Worm (Caenorhabditis elegans) whole organism, late embryonic: ENCODE data around the gene C05D12.3.

Experiments
- C08G9.2 ChIP-seq: sonication (generic microtip); optimal IDR thresholded peaks from 2 replicates; lab custom pipeline; 2016; ENCODE audit warnings: mild to moderate bottlenecking, missing genetic modification characterization, moderate library complexity, missing compliant biosample characterization
- C38D4.7 ChIP-seq: fragments of 200-800 bp; sonication (Bioruptor generic); optimal IDR thresholded peaks from 2 replicates; lab custom pipeline; 2018; ENCODE audit warnings: mild to moderate bottlenecking, missing genetic modification characterization, moderate library complexity, missing compliant biosample characterization
- F13H6.1 ChIP-seq: sonication (generic microtip); optimal IDR thresholded peaks from 2 replicates; lab custom pipeline; 2016; ENCODE audit warnings: missing genetic modification characterization, missing compliant biosample characterization
- K09A11.1 ChIP-seq: sonication (generic microtip); optimal IDR thresholded peaks from 2 replicates; lab custom pipeline; 2017; ENCODE audit warnings: antibody characterized with exemption, mild to moderate bottlenecking, missing genetic modification characterization, missing compliant biosample characterization; ENCODE audit not compliant: insufficient read depth
- Y22D7AL.16 ChIP-seq: sonication (generic microtip); optimal IDR thresholded peaks from 2 replicates; lab custom pipeline; 2016; ENCODE audit warnings: missing genetic modification characterization, missing compliant biosample characterization
- ama-1 ChIP-seq: fragments of 150-350 bp; optimal IDR thresholded peaks from 2 replicates; lab custom pipeline; 2014
- ceh-18 ChIP-seq: sonication (generic microtip); optimal IDR thresholded peaks from 2 replicates; lab custom pipeline; 2016; ENCODE audit warnings: missing genetic modification characterization, missing compliant biosample characterization
- ceh-22 ChIP-seq: sonication (generic microtip); optimal IDR thresholded peaks from 2 replicates; lab custom pipeline; 2017; ENCODE audit warnings: missing biosample characterization, missing genetic modification characterization
- ceh-24 ChIP-seq: sonication (generic microtip); optimal IDR thresholded peaks from 2 replicates; lab custom pipeline; 2016; ENCODE audit warnings: mild to moderate bottlenecking, missing genetic modification characterization, missing compliant biosample characterization
- ceh-45 ChIP-seq: fragments of 200-800 bp; sonication (Bioruptor generic); IDR thresholded peaks from 2 replicates; pipeline ENCODE4 v1.3.6; 2022; ENCODE audit warnings: missing genetic modification reagents, missing genetic modification characterization, missing compliant biosample characterization
- ceh-6 ChIP-seq: fragments of 200-800 bp; sonication (Bioruptor generic); optimal IDR thresholded peaks from 2 replicates; lab custom pipeline; 2018; ENCODE audit warnings: mild to moderate bottlenecking, missing genetic modification characterization, missing compliant biosample characterization
- ceh-9 ChIP-seq: sonication (generic microtip); optimal IDR thresholded peaks from 2 replicates; lab custom pipeline; 2016; ENCODE audit warnings: mild to moderate bottlenecking, missing genetic modification characterization, inconsistent platforms, missing compliant biosample characterization
- che-1 ChIP-seq: sonication (generic microtip); optimal IDR thresholded peaks from 2 replicates; lab custom pipeline; 2016; ENCODE audit warnings: mild to moderate bottlenecking, missing genetic modification characterization, missing compliant biosample characterization
- ets-4 ChIP-seq: sonication (generic microtip); optimal IDR thresholded peaks from 2 replicates; lab custom pipeline; 2016; ENCODE audit warnings: missing genetic modification characterization, missing compliant biosample characterization
- fax-1 ChIP-seq: sonication (generic microtip); optimal IDR thresholded peaks from 2 replicates; lab custom pipeline; 2016; ENCODE audit warnings: missing genotype, missing genetic modification characterization, missing compliant biosample characterization
- fkh-6 ChIP-seq: sonication (generic microtip); optimal IDR thresholded peaks from 2 replicates; lab custom pipeline; 2016; ENCODE audit warnings: missing genetic modification characterization, missing compliant biosample characterization
- hlh-13 ChIP-seq: fragments of 200-800 bp; sonication (Bioruptor generic); optimal IDR thresholded peaks from 2 replicates; lab custom pipeline; 2018; ENCODE audit warnings: mild to moderate bottlenecking, missing genetic modification characterization, missing compliant biosample characterization
- hlh-30 ChIP-seq: sonication (generic microtip); optimal IDR thresholded peaks from 2 replicates; lab custom pipeline; 2017; ENCODE audit warnings: antibody characterized with exemption, missing genetic modification characterization, missing compliant biosample characterization; ENCODE audit not compliant: insufficient read depth
- hlh-6 ChIP-seq: sonication (generic microtip); optimal IDR thresholded peaks from 2 replicates; lab custom pipeline; 2016; ENCODE audit warnings: missing genotype, missing genetic modification characterization, missing compliant biosample characterization
- lin-11 ChIP-seq: fragments of 200-800 bp; sonication (Bioruptor generic); optimal IDR thresholded peaks from 2 replicates; lab custom pipeline; 2018; ENCODE audit warnings: mild to moderate bottlenecking, missing genetic modification characterization, missing compliant biosample characterization
- mec-3 ChIP-seq: sonication (generic microtip); optimal IDR thresholded peaks from 2 replicates; lab custom pipeline; 2016; ENCODE audit warnings: borderline replicate concordance, missing genetic modification characterization, missing compliant biosample characterization
- nhr-232 ChIP-seq: sonication (generic microtip); optimal IDR thresholded peaks from 2 replicates; lab custom pipeline; 2016; ENCODE audit warnings: missing genetic modification characterization, missing compliant biosample characterization
- odd-2 ChIP-seq: sonication (generic microtip); optimal IDR thresholded peaks from 2 replicates; lab custom pipeline; 2017; ENCODE audit warnings: antibody characterized with exemption, mild to moderate bottlenecking, missing genetic modification characterization, missing compliant biosample characterization
- pag-3 ChIP-seq: sonication (generic microtip); optimal IDR thresholded peaks from 2 replicates; lab custom pipeline; 2016; ENCODE audit warnings: missing compliant biosample characterization, missing genetic modification characterization, borderline replicate concordance
- pat-9 ChIP-seq: fragments of 200-800 bp; sonication (Bioruptor generic); optimal IDR thresholded peaks from 2 replicates; lab custom pipeline; 2018; ENCODE audit warnings: mild to moderate bottlenecking, missing genetic modification characterization, moderate library complexity, missing compliant biosample characterization
- pqm-1 ChIP-seq: sonication (generic microtip); optimal IDR thresholded peaks from 2 replicates; lab custom pipeline; 2016; ENCODE audit warnings: missing genetic modification characterization, missing compliant biosample characterization
- ref-2 ChIP-seq: sonication (generic microtip); optimal IDR thresholded peaks from 2 replicates; lab custom pipeline; 2016; ENCODE audit warnings: missing genetic modification characterization, missing compliant biosample characterization
- rnt-1 ChIP-seq: sonication (generic microtip); optimal IDR thresholded peaks from 2 replicates; lab custom pipeline; 2016; ENCODE audit warnings: missing genetic modification characterization, missing compliant biosample characterization
- sox-2 ChIP-seq: fragments of 200-800 bp; sonication (Bioruptor generic); IDR thresholded peaks from 2 replicates; pipeline ENCODE4 v1.3.6; 2022; ENCODE audit warnings: missing genetic modification reagents, missing genetic modification characterization, missing compliant biosample characterization
- sox-4 ChIP-seq: sonication (generic microtip); optimal IDR thresholded peaks from 2 replicates; lab custom pipeline; 2017; ENCODE audit warnings: mild to moderate bottlenecking, missing genetic modification characterization, inconsistent platforms, missing compliant biosample characterization
- syd-9 ChIP-seq: sonication (generic microtip); optimal IDR thresholded peaks from 2 replicates; lab custom pipeline; 2016; ENCODE audit warnings: mild to moderate bottlenecking, missing genetic modification characterization, moderate library complexity, missing compliant biosample characterization
- unc-3 ChIP-seq, 2 experiments: fragments of 200-800 bp in 1 of 2; sonication (Bioruptor generic) in 1 of 2; sonication (generic microtip) in 1 of 2; conservative IDR thresholded peaks in 1 of 2; optimal IDR thresholded peaks in 1 of 2; 2 replicates each; pipeline versions ENCODE4 v1.3.6 to Lab custom; 2016 to 2022; ENCODE audit warnings: missing compliant biosample characterization in 2 of 2, missing genetic modification characterization in 2 of 2, missing genetic modification reagents in 1 of 2
- unc-42 ChIP-seq: sonication (generic microtip); optimal IDR thresholded peaks from 2 replicates; lab custom pipeline; 2016; ENCODE audit warnings: missing genotype, missing genetic modification characterization, missing compliant biosample characterization
- unc-86 ChIP-seq: sonication (generic microtip); optimal IDR thresholded peaks from 2 replicates; lab custom pipeline; 2016; ENCODE audit warnings: missing genetic modification characterization, missing compliant biosample characterization
- zip-5 ChIP-seq: sonication (generic microtip); optimal IDR thresholded peaks from 2 replicates; lab custom pipeline; 2016; ENCODE audit warnings: missing genetic modification characterization, missing compliant biosample characterization
- ztf-16 ChIP-seq: sonication (generic microtip); optimal IDR thresholded peaks from 2 replicates; lab custom pipeline; 2017; ENCODE audit warnings: missing genetic modification characterization, missing compliant biosample characterization

The C05D12.3 gene

DNA sequence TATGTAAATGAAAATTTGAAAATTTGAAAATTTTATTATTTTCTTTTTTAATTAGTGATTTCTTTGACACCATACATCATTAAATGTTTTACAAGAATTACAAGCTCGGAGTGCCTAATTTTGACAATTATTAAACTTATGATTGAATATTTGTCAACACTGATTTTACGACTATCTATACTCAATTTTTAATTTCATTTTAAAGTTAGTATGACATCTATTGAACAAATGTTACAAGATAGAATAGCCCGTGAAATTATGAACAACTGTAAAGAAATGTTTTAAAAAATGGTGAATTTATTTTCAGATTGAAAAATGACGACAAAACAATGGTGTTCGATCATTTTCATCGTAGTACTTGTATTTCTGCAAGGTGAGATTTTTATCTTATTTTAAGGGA lies 7.1 kb upstream of the C05D12.3 start, which contains the start of gene C05D12.2:
TSS of gene C05D12.2 (plus strand) at position 301 of the 400 bp plus-strand sequence.
- no peak for TF ChIP-seq nhr-232 (tag; lab: Kevin White, UChicago)
- TF ChIP-seq fax-1 (tag; lab: Kevin White, UChicago) = no peak
- no peak for TF ChIP-seq fkh-6 (tag; lab: Kevin White, UChicago)
- TF ChIP-seq pat-9 (tag; lab: Kevin White, UChicago) = no peak
- TF ChIP-seq hlh-13 (GFP tag; lab: Kevin White, UChicago) = no peak
- no peak for TF ChIP-seq ztf-16 (tag; lab: Kevin White, UChicago)

DNA sequence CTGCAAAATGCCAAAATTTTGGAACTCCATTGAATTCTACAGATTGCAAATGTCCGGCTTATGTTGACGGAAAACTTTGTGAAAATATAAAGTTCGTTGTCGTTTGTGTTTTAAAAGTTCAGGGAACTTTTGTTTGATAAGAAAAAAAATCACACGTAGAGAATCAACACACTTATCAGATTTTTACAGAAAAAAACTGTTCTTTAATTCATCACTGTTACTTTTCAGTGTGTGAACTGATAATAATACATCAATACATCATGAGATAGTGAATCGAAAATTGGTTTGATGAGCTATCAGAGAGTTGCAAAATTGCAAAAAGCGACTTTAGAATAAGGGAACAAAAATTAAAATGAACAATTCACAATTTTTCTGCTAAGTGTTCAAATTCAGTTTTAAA lies 6.6 kb upstream of the C05D12.3 start:
- no peak for TF ChIP-seq hlh-30 (tag; lab: Kevin White, UChicago)

ce11 chrII:11424032-11424431 lies 1.0 kb upstream of the C05D12.3 start:
- TF ChIP-seq ama-1 (lab: Kevin White, UChicago) = no peak
- TF ChIP-seq sox-4 (tag; lab: Kevin White, UChicago) = no peak
- no peak for TF ChIP-seq Y22D7AL.16
- TF ChIP-seq F13H6.1 (tag; lab: Kevin White, UChicago) = no peak
- no peak for TF ChIP-seq ceh-18
- no peak for TF ChIP-seq ceh-22

DNA sequence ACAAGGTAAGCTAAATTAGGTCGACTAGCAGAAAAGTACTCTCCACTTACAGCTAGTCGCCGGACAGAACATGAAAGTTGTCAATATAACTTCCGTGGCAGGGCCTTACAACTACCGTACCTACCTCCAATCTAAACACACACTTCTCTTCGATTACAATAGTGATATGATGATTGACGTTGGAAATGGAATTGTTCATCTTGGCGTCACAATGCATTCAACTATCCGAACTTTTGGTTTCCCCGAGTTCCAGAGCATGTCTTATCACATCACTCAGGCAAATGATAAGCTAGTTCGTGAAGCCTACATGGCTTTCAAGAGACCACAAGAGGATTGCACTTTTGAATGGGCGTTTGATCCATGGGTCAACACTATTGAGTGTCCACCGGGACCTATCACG lies 2.3 kb downstream of the C05D12.3 start:
- TF ChIP-seq che-1 (no peak), C38D4.7 (GFP tag; lab: Kevin White, UChicago) (no peak), sox-2 (GFP tag; lab: Robert Waterston, UW) (no peak), ceh-18 (no peak), odd-2 (tag; lab: Kevin White, UChicago) (no peak), rnt-1 (no peak), unc-86 (no peak), fax-1 (tag; lab: Kevin White, UChicago) (no peak), hlh-30 (tag; lab: Kevin White, UChicago) (no peak), ama-1 (lab: Kevin White, UChicago) (no peak), C08G9.2 (tag; lab: Kevin White, UChicago) (no peak), ref-2 (no peak), mec-3 (tag; lab: Kevin White, UChicago) (no peak), zip-5 (tag; lab: Kevin White, UChicago) (no peak), ceh-45 (no peak), syd-9 (no peak), pqm-1 (no peak)

ce11 chrII:11428599-11428998 lies 3.5 kb downstream of the C05D12.3 start:
- no peak for TF ChIP-seq che-1
- no peak for TF ChIP-seq hlh-6 (tag; lab: Kevin White, UChicago)
- no peak for TF ChIP-seq sox-4 (tag; lab: Kevin White, UChicago)
- no peak for TF ChIP-seq ceh-24

DNA sequence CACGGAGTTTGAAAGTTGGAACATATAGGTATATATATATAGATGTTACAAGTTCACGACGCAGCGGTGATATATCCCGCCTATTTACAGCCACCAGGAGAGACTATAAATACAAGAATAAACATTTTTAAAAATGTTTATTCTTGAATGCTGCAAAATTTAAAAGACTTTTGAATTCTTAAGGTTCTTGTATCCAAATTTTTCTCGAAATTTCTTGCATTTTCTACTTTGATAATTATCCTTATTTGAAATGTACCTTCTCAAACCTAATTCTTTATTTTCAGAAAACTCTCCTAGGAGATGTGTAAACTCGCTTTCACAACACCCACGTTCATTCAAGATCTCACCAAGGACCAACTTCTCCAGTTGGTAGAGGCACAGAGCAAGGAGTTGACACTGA lies 6.5 kb downstream of the C05D12.3 start, which contains the start of gene C05D12.4:
TSS of gene C05D12.4 (plus strand) at position 301 of the 400 bp plus-strand sequence.
- TF ChIP-seq unc-42 (tag; lab: Kevin White, UChicago) = no peak
- no peak for TF ChIP-seq lin-11
- no peak for TF ChIP-seq pat-9 (tag; lab: Kevin White, UChicago)
- no peak for TF ChIP-seq unc-3 (GFP tag; conservative IDR thresholded peaks at IDR 0.05; lab: Robert Waterston, UW)
- no peak for TF ChIP-seq unc-3 (tag; optimal IDR thresholded peaks at IDR 0.05; lab: Kevin White, UChicago)
- TF ChIP-seq ceh-9 = no peak
- TF ChIP-seq pag-3 (tag; lab: Kevin White, UChicago) = no peak
- TF ChIP-seq K09A11.1 (tag; lab: Kevin White, UChicago) = no peak
- TF ChIP-seq pqm-1 = no peak
- no peak for TF ChIP-seq ceh-6
- TF ChIP-seq ets-4 (tag; lab: Kevin White, UChicago) = no peak
